Fruit fly (Drosophila melanogaster) whole organism: ENCODE data around the gene Ack.

ENCODE experiments used
- Dll ChIP-seq: fragments of >200 bp; optimal IDR thresholded peaks from 2 replicates; lab custom pipeline; 2017
- EcR ChIP-seq, 2 experiments: fragments of >200 bp; optimal IDR thresholded peaks; 2 replicates each; lab custom pipeline; 2017; ENCODE audit warnings: missing biosample characterization in 2 of 2, missing genetic modification characterization in 2 of 2, missing genetic modification reagents in 2 of 2
- pan ChIP-seq: fragments of >200 bp; optimal IDR thresholded peaks from 2 replicates; lab custom pipeline; 2017
- psq ChIP-seq: fragments of >200 bp; optimal IDR thresholded peaks from 2 replicates; lab custom pipeline; 2017

DNA sequence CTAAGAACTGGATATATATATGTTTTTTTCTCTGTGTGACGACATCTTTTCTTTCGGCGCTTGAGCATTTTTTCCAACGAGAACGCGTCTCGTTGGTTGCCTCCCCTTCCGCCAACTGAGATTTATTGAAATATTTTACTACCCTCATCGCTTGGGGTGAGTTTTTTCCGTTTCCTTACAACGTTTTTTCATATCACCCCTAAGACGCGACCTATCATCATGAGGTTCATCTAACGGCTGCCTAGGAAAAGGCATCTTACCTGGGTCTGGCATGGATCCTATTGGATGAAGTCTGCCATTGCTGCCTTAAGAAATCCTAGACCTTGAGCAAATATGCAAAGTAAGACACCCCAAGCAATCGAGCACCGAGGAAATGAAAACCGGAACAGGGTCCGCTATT lies 51.3 kb downstream of the Ack start:
- TF ChIP-seq psq (no peak), pan (lab: Kevin White, UChicago) (no peak), EcR (GFP tag; optimal IDR thresholded peaks at IDR 0.05; lab: Kevin White, UChicago) (no peak), Dll (lab: Kevin White, UChicago) (no peak)
